Fruit fly (Drosophila melanogaster) whole organism, adult: ENCODE data around the gene CG15890.

Experiments used
- CG1620 ChIP-seq: fragments of 200-800 bp; sonication (Bioruptor generic); optimal IDR thresholded peaks from 2 replicates; lab custom pipeline; 2016; ENCODE audit warnings: missing biosample characterization, missing genetic modification characterization
- CG5204 ChIP-seq: fragments of 200-800 bp; sonication (Bioruptor generic); optimal IDR thresholded peaks from 2 replicates; lab custom pipeline; 2016; ENCODE audit warnings: missing biosample characterization, missing genetic modification characterization
- CG7045 ChIP-seq: fragments of 200-800 bp; sonication (Bioruptor generic); optimal IDR thresholded peaks from 2 replicates; lab custom pipeline; 2017; ENCODE audit warnings: missing biosample characterization, mild to moderate bottlenecking, missing genetic modification characterization
- Hr96 ChIP-seq: fragments of 200-800 bp; sonication (Bioruptor generic); optimal IDR thresholded peaks from 2 replicates; lab custom pipeline; 2016; ENCODE audit warnings: missing biosample characterization, missing genetic modification characterization
- Mnt ChIP-seq: fragments of 200-800 bp; sonication (Bioruptor generic); optimal IDR thresholded peaks from 2 replicates; lab custom pipeline; 2016; ENCODE audit warnings: missing biosample characterization, mild to moderate bottlenecking, missing genetic modification characterization
- kay ChIP-seq: fragments of 200-800 bp; sonication (Bioruptor generic); peaks from one replicate; lab custom pipeline; 2016; ENCODE audit warnings: missing biosample characterization, missing genetic modification characterization, borderline replicate concordance

Gene CG15890

dm6 chrX:14712475-14712874 lies 53.1 kb downstream of the CG15890 start:
- TF ChIP-seq CG7045 (GFP tag; lab: Kevin White, UChicago) (no peak), kay (GFP tag; lab: Kevin White, UChicago) (no peak), Hr96 (GFP tag; lab: Kevin White, UChicago) (no peak), Mnt (GFP tag; lab: Kevin White, UChicago) (no peak), CG5204 (GFP tag; lab: Kevin White, UChicago) (no peak), CG1620 (GFP tag; lab: Kevin White, UChicago) (no peak)
